Worm (Caenorhabditis elegans): ENCODE results near the gene C14F11.4.

- TF ChIP-seq scrt-1 (GFP tag; IDR thresholded peaks at IDR 0.05) (no peak), ama-1 (optimal IDR thresholded peaks at IDR 0.05) (no peak), B0310.2 (tag; optimal IDR thresholded peaks at IDR 0.05) (no peak), F13C5.2 (tag; optimal IDR thresholded peaks at IDR 0.05) (no peak), aly-1 (tag; optimal IDR thresholded peaks at IDR 0.05) (no peak), hnd-1 (tag; optimal IDR thresholded peaks at IDR 0.05) (no peak), sea-1 (GFP tag; conservative IDR thresholded peaks at IDR 0.05) (no peak), ceh-36 (tag; optimal IDR thresholded peaks at IDR 0.05) (no peak), tbx-11 (GFP tag; IDR thresholded peaks at IDR 0.05) (no peak), flt-1 (GFP tag; IDR thresholded peaks at IDR 0.05) (no peak), ets-7 (tag; optimal IDR thresholded peaks at IDR 0.05) (no peak), hmg-4 (GFP tag; optimal IDR thresholded peaks at IDR 0.05) (no peak), tra-4 (tag; optimal IDR thresholded peaks at IDR 0.05) (no peak)
These were observed 17.5 kb upstream of the C14F11.4 start for ce11 chrX:6250272-6250752.
